Worm (Caenorhabditis elegans): Measurements from ENCODE around the gene sdz-11.

Gene sdz-11

DNA sequence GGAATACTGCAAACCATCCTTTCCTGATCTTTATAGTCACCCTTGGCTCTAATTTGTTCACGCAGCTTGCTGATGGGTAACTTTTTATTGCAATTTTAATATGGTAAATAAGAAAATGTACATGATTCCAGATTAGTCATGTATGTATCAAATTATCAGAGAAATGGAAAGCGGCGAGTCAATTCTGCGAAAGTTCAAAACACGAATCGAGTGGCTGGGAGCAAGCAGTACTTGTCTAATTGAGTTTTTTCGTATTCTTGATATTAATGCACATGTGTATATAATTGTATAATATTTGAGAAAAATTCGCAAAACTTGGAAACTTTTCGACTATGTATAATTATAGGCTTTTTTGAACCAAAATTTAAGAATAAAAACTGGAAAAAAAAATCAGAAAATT lies 6.9 kb upstream of the sdz-11 start, which contains the start of gene T24E12.12:
Gene T24E12.12 (plus strand): TSS at position 281 of the 400 bp plus-strand sequence.
- no peak for TF ChIP-seq unc-62 (GFP tag; optimal IDR thresholded peaks at IDR 0.05)

DNA sequence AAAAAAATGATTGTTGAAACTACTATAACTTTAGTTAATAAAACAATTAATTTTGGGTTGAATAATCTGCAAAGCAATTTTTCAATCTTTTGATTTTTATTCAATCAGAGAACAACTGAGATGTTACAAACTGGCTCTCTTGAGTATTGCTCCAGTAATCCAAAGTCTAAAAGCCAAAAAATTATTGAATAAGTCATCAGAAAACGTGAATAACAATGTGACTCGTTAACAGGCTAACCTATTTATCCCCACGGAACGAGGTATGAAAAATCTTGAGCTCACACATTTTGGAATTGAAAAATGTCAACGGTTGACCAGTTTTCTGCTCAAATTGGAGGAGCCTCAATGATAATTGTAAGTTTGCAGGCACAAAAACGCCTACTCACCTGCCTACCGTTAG lies 5.4 kb upstream of the sdz-11 start, which contains the start of gene srx-111:
Gene srx-111 (plus strand): TSS at position 301 of the 400 bp plus-strand sequence.
- no peak for TF ChIP-seq unc-62 (GFP tag; optimal IDR thresholded peaks at IDR 0.05)

DNA sequence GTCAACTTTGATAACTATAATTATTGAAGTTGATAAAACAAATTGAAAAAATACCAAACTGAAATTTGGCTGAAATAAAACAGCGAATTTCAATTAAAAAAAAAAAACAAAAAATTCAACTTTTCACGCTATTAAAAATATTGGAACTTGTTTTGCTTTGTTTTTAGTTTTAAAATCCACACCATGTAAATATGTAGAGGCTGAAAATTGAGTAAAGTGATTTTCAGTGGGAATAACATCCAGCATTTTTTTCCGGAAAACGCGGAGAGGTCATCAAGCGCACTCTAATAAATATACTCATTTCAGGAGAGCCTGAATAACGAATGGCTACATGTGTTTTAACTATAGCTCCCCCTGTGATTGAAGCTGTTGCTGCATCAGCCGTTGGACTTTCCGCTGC lies 1.5 kb upstream of the sdz-11 start, which contains the start of gene rcd-1:
Gene rcd-1 (plus strand): TSS at position 301 of the 400 bp plus-strand sequence.
- no peak for TF ChIP-seq unc-62 (GFP tag; optimal IDR thresholded peaks at IDR 0.05)

DNA sequence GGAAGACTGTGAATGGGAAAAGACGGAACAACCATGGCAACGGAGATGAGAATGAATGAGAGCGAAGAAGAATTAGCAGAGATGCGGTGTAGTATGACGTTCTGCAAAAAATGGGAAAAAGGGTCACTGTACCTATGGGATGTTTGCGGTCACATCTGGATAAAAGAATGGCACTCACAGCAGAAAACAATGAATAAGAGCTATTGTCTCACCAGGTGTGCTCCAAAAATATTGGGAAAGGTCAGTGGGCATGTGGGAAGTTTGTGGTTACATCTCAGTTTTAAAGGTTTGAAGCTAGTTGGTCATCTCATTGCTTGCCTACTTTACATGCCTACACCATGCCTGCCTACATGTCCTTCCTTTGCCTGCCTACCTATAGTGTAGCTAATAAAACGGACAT lies 1.4 kb downstream of the sdz-11 start, which contains the start of gene fbxb-91:
Gene fbxb-91 (minus strand): TSS at position 101 of the 400 bp plus-strand sequence.
- TF ChIP-seq unc-62 (GFP tag; optimal IDR thresholded peaks at IDR 0.05), result no peak

DNA sequence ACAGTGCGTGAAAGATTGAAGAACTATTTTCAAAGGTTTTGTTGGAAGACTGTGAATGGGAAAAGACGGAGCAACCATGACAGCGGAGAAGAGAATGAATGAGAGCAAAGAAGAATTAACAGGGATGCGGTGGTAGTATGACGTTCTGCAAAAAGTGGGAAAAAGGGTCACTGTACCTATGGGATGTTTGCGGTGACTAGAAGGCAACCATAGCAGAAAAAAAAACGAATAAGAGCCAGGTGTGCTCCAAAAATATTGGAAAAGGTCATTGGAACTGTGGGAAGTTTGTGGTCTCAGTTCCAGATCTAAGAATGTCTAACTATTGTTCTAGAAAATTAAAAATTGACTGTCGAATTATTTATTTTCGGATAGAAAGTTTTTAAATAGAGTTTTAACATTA lies 3.4 kb downstream of the sdz-11 start, which contains the start of gene fbxb-90:
Gene fbxb-90 (minus strand): TSS at position 101 of the 400 bp plus-strand sequence.
- no peak for TF ChIP-seq unc-62 (GFP tag; optimal IDR thresholded peaks at IDR 0.05)

DNA sequence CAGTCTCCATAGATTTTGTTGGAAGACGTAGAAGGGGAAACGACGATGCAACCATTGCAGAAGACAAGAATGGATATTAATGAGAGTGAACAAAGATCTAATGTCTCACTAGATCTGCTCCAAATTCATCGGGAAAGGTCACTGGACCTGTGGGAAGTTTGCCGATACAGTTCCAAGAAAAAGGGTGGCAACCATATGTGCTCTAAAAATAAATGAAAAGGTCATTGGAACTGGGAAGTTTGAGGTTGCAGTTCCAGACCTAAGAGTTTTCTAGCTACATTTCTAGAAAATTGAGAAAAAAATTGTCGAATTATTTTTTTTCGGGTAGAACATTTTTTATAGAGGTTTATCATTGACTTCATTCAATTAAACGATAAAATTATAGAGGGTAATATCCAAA lies 4.7 kb downstream of the sdz-11 start, which contains the start of gene fbxb-92:
Gene fbxb-92 (minus strand): TSS at position 101 of the 400 bp plus-strand sequence.
- no peak for TF ChIP-seq unc-62 (GFP tag; optimal IDR thresholded peaks at IDR 0.05)

DNA sequence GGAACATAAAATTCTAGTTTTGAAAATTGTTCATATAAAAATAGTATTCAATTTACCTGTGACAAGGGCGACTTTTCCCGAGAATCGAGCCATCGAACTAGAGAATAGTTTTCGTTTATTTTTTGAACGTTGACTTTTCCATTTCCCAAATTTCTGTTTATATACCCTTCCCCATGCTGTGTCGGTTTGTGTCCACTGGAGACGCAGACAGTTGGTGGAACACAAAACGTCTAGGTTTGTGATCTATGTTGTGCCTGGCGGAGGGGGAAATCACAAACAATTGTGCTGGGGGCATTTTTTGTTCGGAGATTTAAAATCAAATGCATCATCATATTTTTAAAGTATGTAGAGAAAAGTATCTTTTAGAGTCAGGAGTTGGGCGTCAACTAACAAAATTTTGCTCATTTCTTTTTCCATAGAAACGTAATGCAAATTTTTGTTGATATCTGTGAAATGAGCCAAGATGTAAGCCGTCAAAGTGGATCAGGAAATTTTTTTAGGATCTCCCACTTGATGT lies 8.3 kb downstream of the sdz-11 start, which contains the start of gene nta-1:
Gene nta-1 (minus strand): TSS at position 131 of the 517 bp plus-strand sequence.
- TF ChIP-seq unc-62 (GFP tag; optimal IDR thresholded peaks at IDR 0.05), result no peak

DNA sequence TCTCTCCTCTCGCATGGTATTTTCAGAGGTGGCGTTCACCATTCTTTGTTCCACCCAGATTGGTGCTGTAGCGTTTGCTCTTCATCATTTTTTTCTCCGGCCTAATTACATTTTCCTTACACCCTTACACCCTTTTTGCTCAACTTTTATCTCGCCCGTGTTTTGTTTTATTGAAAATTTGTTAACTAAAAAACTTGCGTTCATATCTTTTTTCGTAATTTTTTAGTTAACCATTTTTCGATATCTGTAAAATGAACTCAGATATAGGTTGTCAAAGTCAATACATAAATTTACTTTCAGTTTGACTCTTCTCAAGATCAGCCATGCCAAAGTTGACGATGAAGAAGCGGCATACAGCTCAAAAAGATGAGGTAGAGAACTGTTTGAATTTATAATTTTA lies 10.5 kb downstream of the sdz-11 start, which contains the start of gene F12E12.1:
Gene F12E12.1 (plus strand): TSS at position 301 of the 400 bp plus-strand sequence.
- TF ChIP-seq unc-62 (GFP tag; optimal IDR thresholded peaks at IDR 0.05), result no peak

DNA sequence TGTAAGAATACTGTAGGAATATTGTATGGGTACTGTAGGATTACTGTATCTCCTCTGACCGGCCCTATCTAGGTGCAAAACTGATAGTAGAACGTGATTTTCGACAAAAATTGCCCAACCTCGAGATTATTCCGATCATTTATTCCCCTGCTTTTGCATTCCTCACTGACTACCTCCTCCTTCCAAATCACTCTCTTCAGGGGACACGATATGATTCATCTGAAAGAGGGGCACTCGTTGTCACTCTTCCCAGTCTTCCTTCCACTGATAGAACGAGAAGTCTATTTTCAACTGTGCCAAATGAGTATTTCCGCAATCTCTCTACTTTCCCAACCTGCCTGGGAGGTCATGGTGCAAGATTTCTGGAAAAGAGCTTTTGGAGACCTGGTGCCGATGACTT lies 12.4 kb downstream of the sdz-11 start, which contains the start of gene F12E12.2:
Gene F12E12.2 (plus strand): TSS at position 301 of the 400 bp plus-strand sequence.
- TF ChIP-seq unc-62 (GFP tag; optimal IDR thresholded peaks at IDR 0.05), result no peak

DNA sequence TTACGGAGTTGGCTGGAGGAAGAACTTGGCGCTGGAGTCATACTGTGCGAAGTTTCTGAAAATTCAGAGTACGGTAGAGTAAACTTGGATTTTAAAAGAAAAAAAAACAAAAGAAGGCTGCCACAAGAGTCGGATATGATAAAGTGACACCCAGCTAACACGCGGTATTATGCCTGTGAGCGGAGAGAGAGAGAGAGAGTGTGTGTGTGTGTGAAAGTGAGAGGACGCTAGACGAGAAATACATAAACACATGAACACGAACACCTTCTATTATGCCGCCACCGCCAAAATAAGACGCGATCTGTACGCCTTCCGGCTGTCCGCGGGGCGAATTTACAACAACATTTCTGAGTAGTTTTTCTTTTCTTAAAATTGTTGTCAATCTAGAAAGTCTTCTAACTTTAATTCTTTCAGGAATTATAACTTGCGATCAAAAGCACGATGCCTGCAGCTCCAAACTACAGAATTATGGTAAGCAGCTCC lies 15.2 kb downstream of the sdz-11 start, which contains the start of gene F12E12.6:
Gene F12E12.6 (minus strand): TSS at position 51 of the 483 bp plus-strand sequence.
- no peak for TF ChIP-seq unc-62 (GFP tag; optimal IDR thresholded peaks at IDR 0.05)

DNA sequence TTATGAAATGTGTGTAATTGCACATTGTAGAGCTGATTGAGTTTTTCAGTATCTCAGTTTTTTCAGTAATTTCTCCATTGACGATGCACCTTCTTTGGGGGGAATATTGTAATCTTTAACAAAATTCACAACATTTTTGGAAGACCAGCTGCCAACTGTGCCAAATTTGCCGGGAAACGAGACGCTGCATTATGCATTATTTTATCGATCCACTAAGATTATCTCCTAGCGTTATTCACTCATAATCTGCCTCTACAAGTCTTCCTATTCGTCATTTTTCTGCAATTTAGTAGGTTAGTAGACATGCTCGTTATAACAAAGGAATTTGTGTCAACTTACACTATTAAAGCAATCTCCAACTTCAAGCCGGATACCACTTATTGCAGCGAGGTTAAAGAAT lies 20.4 kb downstream of the sdz-11 start, which contains the start of the genes sdz-12 and bath-31:
Gene sdz-12 (minus strand): TSS at position 101 of the 400 bp plus-strand sequence.
Gene bath-31 (plus strand): TSS at position 251 of the 400 bp plus-strand sequence.
- TF ChIP-seq unc-62 (GFP tag; optimal IDR thresholded peaks at IDR 0.05), result no peak

DNA sequence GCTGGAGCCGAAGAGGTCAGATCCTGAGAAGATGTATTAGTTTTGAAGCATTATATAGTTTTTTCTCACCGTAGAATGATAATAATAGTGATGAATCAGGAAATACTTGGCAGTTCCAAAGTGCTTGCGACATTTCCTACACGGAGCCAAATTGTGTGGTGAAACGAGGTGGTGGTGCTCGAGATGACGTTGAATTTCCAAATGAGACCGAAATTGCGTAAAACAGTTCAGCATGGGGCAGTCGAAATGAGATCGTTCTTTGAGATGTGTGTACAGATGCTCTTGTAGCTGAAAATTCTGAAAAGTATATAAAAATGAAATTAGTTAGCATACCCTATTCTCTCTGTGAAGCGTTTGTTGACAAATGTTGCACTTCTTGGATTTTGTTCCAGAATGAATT lies 24.1 kb downstream of the sdz-11 start, which contains the start of gene C46E10.8:
Gene C46E10.8 (minus strand): TSS at position 101 of the 400 bp plus-strand sequence.
- no peak for TF ChIP-seq unc-62 (GFP tag; optimal IDR thresholded peaks at IDR 0.05)

DNA sequence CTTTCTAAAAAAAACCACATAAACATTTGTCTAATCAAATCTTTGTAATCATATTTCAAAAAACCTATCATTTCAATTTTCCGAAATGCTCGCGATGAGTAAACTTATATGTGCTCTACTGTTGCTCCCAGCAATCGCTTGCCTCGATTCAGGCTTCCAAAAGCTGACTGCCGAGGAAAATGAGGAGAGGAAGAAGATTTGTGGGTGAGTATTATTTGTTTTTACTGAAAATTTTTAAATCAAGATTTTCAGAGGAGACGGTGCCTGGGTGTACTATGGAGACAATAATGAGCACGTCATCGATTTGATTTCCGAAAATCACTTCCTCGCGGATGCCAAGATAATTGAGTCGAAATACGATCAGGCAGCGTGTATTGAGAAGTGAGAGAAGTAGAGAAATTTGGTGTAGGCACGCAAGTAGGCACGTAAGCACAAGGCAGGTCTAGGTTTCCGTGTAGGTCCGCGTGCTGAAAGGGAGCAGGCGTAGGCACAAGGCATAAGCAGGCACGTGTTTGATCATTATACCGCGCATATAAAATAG lies 27.8 kb downstream of the sdz-11 start, which contains the start of gene C46E10.1:
Gene C46E10.1 (plus strand): TSS at position 51 of the 541 bp plus-strand sequence.
- no peak for TF ChIP-seq unc-62 (GFP tag; optimal IDR thresholded peaks at IDR 0.05)

DNA sequence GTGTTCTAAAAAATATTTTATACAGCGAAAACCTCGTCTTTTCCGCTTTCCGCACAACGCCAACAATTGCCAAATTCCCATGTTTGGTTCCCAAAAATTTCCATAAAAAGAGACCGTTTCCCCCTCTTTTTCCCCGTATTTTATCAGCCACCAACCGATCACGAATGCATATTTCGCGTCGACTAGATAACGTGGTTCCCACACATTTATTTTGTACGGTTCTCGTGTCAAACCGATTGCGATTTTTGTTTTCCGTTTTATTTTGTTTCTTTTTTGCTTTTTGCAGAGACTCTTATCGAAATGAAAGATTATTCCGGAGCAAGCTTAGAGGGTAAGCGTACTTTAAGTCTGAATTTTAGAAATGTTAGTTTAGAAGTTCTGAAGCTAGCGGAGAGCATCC lies 31.1 kb downstream of the sdz-11 start, which contains the start of gene C46E10.3:
Gene C46E10.3 (plus strand): TSS at position 301 of the 400 bp plus-strand sequence.
- no peak for TF ChIP-seq unc-62 (GFP tag; optimal IDR thresholded peaks at IDR 0.05)

DNA sequence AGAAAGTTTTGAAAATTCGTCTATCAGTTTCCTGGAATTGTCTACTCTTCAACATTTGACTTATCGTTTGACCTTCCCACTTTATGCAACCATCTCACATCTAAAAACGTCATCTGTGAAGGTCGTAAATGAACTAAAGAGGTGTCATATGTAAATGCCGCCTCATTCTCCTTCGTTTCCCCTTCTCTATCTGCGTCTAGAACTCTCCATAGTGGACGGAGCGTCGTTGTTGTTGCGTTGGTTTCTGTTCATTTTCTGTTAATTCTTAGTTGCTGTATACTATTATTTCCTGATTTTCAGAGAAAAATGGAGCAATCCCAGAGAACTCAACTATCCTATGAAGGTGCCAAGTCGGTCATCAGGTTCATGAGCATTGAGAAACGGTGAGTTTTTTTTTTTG lies 35.1 kb downstream of the sdz-11 start, which contains the start of gene fbxc-52:
Gene fbxc-52 (plus strand): TSS at position 301 of the 400 bp plus-strand sequence.
- TF ChIP-seq unc-62 (GFP tag; optimal IDR thresholded peaks at IDR 0.05), result no peak

DNA sequence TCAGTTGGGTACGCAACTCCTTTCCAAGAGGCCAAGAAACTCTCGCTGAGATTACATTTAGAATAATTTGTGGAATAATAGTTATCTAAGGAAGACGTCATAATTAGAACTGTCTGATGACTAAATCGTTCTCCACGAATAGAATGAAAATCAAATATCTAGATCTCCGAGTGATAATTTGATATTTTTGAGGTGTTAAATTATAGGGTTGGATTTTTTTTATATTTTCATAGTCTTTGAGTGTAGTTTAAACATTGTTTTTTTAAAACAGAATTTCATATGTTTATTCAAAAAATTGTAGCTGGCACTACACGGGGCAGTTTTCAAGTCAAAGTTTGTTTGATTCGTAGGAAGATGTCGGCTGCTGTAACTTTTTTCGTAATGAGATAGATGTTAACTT lies 35.6 kb downstream of the sdz-11 start, which contains the start of gene srh-99:
Gene srh-99 (minus strand): TSS at position 101 of the 400 bp plus-strand sequence.
- no peak for TF ChIP-seq unc-62 (GFP tag; optimal IDR thresholded peaks at IDR 0.05)

Data from whole organism, dauer.